Worm (Caenorhabditis elegans): ENCODE results near the gene hcf-1.

- no peak for TF ChIP-seq aly-2 (tag; optimal IDR thresholded peaks at IDR 0.05)
- TF ChIP-seq unc-130 (tag; optimal IDR thresholded peaks at IDR 0.05): no peak
- no peak for TF ChIP-seq unc-62 (GFP tag; optimal IDR thresholded peaks at IDR 0.05)
- TF ChIP-seq C34B4.2 (tag; optimal IDR thresholded peaks at IDR 0.05): no peak
- no peak for TF ChIP-seq nhr-11 (tag; optimal IDR thresholded peaks at IDR 0.05)
- no peak for TF ChIP-seq mef-2 (tag; optimal IDR thresholded peaks at IDR 0.05)
- TF ChIP-seq lin-39 (tag; optimal IDR thresholded peaks at IDR 0.05): no peak
- TF ChIP-seq ztf-4 (tag; optimal IDR thresholded peaks at IDR 0.05): no peak
- TF ChIP-seq egl-27 (tag; optimal IDR thresholded peaks at IDR 0.05): no peak
- TF ChIP-seq nhr-77 (tag; optimal IDR thresholded peaks at IDR 0.05): no peak
- no peak for TF ChIP-seq snpc-4 (tag; optimal IDR thresholded peaks at IDR 0.05)
- TF ChIP-seq ets-5 (GFP tag; IDR thresholded peaks at IDR 0.05): no peak
- no peak for TF ChIP-seq elt-3 (tag; optimal IDR thresholded peaks at IDR 0.05)
- no peak for TF ChIP-seq rnt-1 (tag; optimal IDR thresholded peaks at IDR 0.05)
Observed at ce11 chrIV:7734173-7734572, 39.9 kb downstream of the hcf-1 start.
